Fruit fly (Drosophila melanogaster): ENCODE results near the gene CG31674.
A peak's percentile ranks its signal among the peaks of the same experiment; 100 is the strongest.

Gene CG31674

dm6 chr2L:20797515-20797847 is 33.6 kb upstream of the CG31674 start, which contains the start of gene CG9328 (continued):
- TF ChIP-seq CG33557 (GFP tag; optimal IDR thresholded peaks at IDR 0.05) (peak; percentile 18), CG1233 (GFP tag; optimal IDR thresholded peaks at IDR 0.05) (no peak), Pdp1 (GFP tag; optimal IDR thresholded peaks at IDR 0.05) (peak; percentile 8 to 46), bsh (GFP tag; optimal IDR thresholded peaks at IDR 0.05) (peak in 1 of 2 experiments; percentile 15), ttk (GFP tag; IDR thresholded peaks at IDR 0.05) (no peak), CG12219 (GFP tag; optimal IDR thresholded peaks at IDR 0.05) (no peak), CG6654 (GFP tag; optimal IDR thresholded peaks at IDR 0.05) (no peak), NC2α (GFP tag; optimal IDR thresholded peaks at IDR 0.05) (no peak), CG15479 (GFP tag; optimal IDR thresholded peaks at IDR 0.05) (no peak), CG34422 (GFP tag; IDR thresholded peaks at IDR 0.05) (peak; percentile 67; the same call in 1 of the 3 replicates), Aef1 (GFP tag; IDR thresholded peaks at IDR 0.05) (no peak), zfh2 (GFP tag; optimal IDR thresholded peaks at IDR 0.05) (no peak), inv (GFP tag; IDR thresholded peaks at IDR 0.05; ENCODE audit: partially characterized antibody) (no peak), trem (tag; optimal IDR thresholded peaks at IDR 0.05) (peak; percentile 70), BEAF-32 (GFP tag; optimal IDR thresholded peaks at IDR 0.05) (peak; percentile 66), CG13775 (GFP tag; optimal IDR thresholded peaks at IDR 0.05) (no peak), her (GFP tag; optimal IDR thresholded peaks at IDR 0.05) (peak; percentile 51), Jarid2 (GFP tag; optimal IDR thresholded peaks at IDR 0.05) (peak; percentile 94), wdn (GFP tag; IDR thresholded peaks at IDR 0.05) (no peak), CG11723 (GFP tag; optimal IDR thresholded peaks at IDR 0.05) (peak; percentile 6), cas (GFP tag; IDR thresholded peaks at IDR 0.05) (peak; percentile 37; the same call in 1 of the 2 replicates), ERR (GFP tag; optimal IDR thresholded peaks at IDR 0.05) (no peak), tin (GFP tag; optimal IDR thresholded peaks at IDR 0.05) (peak; percentile 35), kah (GFP tag; optimal IDR thresholded peaks at IDR 0.05) (peak; percentile 39), nerfin-2 (GFP tag; IDR thresholded peaks at IDR 0.05; ENCODE audit: partially characterized antibody) (no peak), trh (GFP tag; optimal IDR thresholded peaks at IDR 0.05) (no peak), Lpt (GFP tag; optimal IDR thresholded peaks at IDR 0.05) (no peak), usp (GFP tag; optimal IDR thresholded peaks at IDR 0.05) (no peak), CG42726 (GFP tag; IDR thresholded peaks at IDR 0.05; ENCODE audit: partially characterized antibody) (peak; percentile 62; the same call in 1 of the 2 replicates), CG12155 (GFP tag; optimal IDR thresholded peaks at IDR 0.05) (peak; percentile 91), CG12299 (tag; optimal IDR thresholded peaks at IDR 0.05) (peak; percentile 13), CG9437 (GFP tag; optimal IDR thresholded peaks at IDR 0.05) (peak; percentile 11), pan (optimal IDR thresholded peaks at IDR 0.05) (no peak), pan (GFP tag; optimal IDR thresholded peaks at IDR 0.05 in 1 of 2, IDR thresholded peaks at IDR 0.05 in 1 of 2) (peak in 1 of 2 experiments; percentile 67), schlank (tag; optimal IDR thresholded peaks at IDR 0.05) (no peak), vvl (GFP tag; IDR thresholded peaks at IDR 0.05) (peak; percentile 54; the same call in 1 of the 2 replicates), z (GFP tag; IDR thresholded peaks at IDR 0.05) (no peak), Hr51 (GFP tag; optimal IDR thresholded peaks at IDR 0.05) (peak in 1 of 2 experiments; percentile 28), grn (GFP tag; optimal IDR thresholded peaks at IDR 0.05) (no peak), scrt (GFP tag; optimal IDR thresholded peaks at IDR 0.05) (peak; percentile 27), Ssrp (tag; optimal IDR thresholded peaks at IDR 0.05) (no peak), CG14667 (GFP tag; IDR thresholded peaks at IDR 0.05) (no peak), CG2889 (GFP tag; IDR thresholded peaks at IDR 0.05) (no peak), CG7372 (GFP tag; IDR thresholded peaks at IDR 0.05) (no peak), shn (GFP tag; optimal IDR thresholded peaks at IDR 0.05) (peak; percentile 33), Rfx (GFP tag; IDR thresholded peaks at IDR 0.05) (peak; percentile 37), stwl (tag; optimal IDR thresholded peaks at IDR 0.05) (peak; percentile 56), chm (GFP tag; IDR thresholded peaks at IDR 0.05) (peak; percentile 89), maf-S (GFP tag; optimal IDR thresholded peaks at IDR 0.05) (no peak), CG12104 (GFP tag; optimal IDR thresholded peaks at IDR 0.05) (no peak), lola (GFP tag; optimal IDR thresholded peaks at IDR 0.05) (no peak)

Measured in whole organism, embryonic.